Fruit fly (Drosophila melanogaster) whole organism, embryonic: Measurements from ENCODE around the gene shf.
A peak's percentile ranks its signal among the peaks of the same experiment; 100 is the strongest.

Source experiments
- Adf1 ChIP-seq: fragments of 200-800 bp; sonication (Bioruptor generic); IDR thresholded peaks from 2 replicates; pipeline ENCODE4 v1.3.6; 2022; ENCODE audit warnings: missing biosample characterization, missing genetic modification characterization
- CG11085 ChIP-seq: fragments of 200-800 bp; sonication (Bioruptor generic); IDR thresholded peaks from 2 replicates; pipeline ENCODE4 v1.3.6; 2022; ENCODE audit warnings: missing biosample characterization, missing genetic modification characterization
- CG11695 ChIP-seq: fragments of 200-800 bp; sonication (Bioruptor generic); IDR thresholded peaks from 3 replicates; pipeline ENCODE4 v1.3.6; 2022; ENCODE audit warnings: missing biosample characterization, missing genetic modification characterization
- CG11696 ChIP-seq: fragments of 200-800 bp; sonication (Bioruptor generic); IDR thresholded peaks from 2 replicates; pipeline ENCODE4 v1.3.6; 2022; ENCODE audit warnings: missing biosample characterization, missing genetic modification characterization
- CG12942 ChIP-seq: fragments of 200-800 bp; sonication (Bioruptor generic); optimal IDR thresholded peaks from 3 replicates; lab custom pipeline; 2016; ENCODE audit warnings: missing biosample characterization, missing genetic modification characterization
- CG15073 ChIP-seq: fragments of 200-800 bp; sonication (Bioruptor generic); optimal IDR thresholded peaks from 2 replicates; lab custom pipeline; 2016; ENCODE audit warnings: missing biosample characterization, missing genetic modification characterization
- CG15696 ChIP-seq: fragments of 200-800 bp; sonication (Bioruptor generic); optimal IDR thresholded peaks from 2 replicates; lab custom pipeline; 2019; ENCODE audit warnings: missing biosample characterization, mild to moderate bottlenecking, missing genetic modification characterization, moderate library complexity
- CG16779 ChIP-seq: fragments of 200-800 bp; sonication (Bioruptor generic); IDR thresholded peaks from 2 replicates; pipeline ENCODE4 v1.3.6; 2022; ENCODE audit warnings: missing biosample characterization, missing genetic modification characterization
- CG16863 ChIP-seq: fragments of 200-800 bp; sonication (Bioruptor generic); optimal IDR thresholded peaks from 3 replicates; lab custom pipeline; 2016; ENCODE audit warnings: missing biosample characterization, missing genetic modification characterization
- CG18619 ChIP-seq: fragments of 200-800 bp; sonication (Bioruptor generic); optimal IDR thresholded peaks from 3 replicates; lab custom pipeline; 2017; ENCODE audit warnings: missing biosample characterization, mild to moderate bottlenecking, missing genetic modification characterization
- CG2202 ChIP-seq: fragments of 200-800 bp; sonication (Bioruptor generic); optimal IDR thresholded peaks from 2 replicates; lab custom pipeline; 2018; ENCODE audit warnings: missing biosample characterization, mild to moderate bottlenecking, missing genetic modification characterization
- CG30020 ChIP-seq: fragments of 200-800 bp; optimal IDR thresholded peaks from 2 replicates; lab custom pipeline; 2019; ENCODE audit warnings: missing biosample characterization, mild to moderate bottlenecking, missing genetic modification characterization, moderate library complexity
- CG34224 ChIP-seq: fragments of 200-800 bp; sonication (Bioruptor generic); IDR thresholded peaks from 3 replicates; pipeline ENCODE4 v1.3.6; 2022; ENCODE audit warnings: missing biosample characterization, missing genetic modification characterization; ENCODE audit not compliant: partially characterized antibody
- CG4404 ChIP-seq: fragments of 200-800 bp; sonication (Bioruptor generic); IDR thresholded peaks from 2 replicates; pipeline ENCODE4 v1.3.6; 2022; ENCODE audit warnings: missing biosample characterization, missing genetic modification characterization
- CG5180 ChIP-seq: fragments of 200-800 bp; sonication (Bioruptor generic); optimal IDR thresholded peaks from 3 replicates; lab custom pipeline; 2017; ENCODE audit warnings: missing biosample characterization, missing genetic modification characterization, mild to moderate bottlenecking, moderate library complexity, missing genetic modification reagents
- CG6791 ChIP-seq: fragments of 200-800 bp; sonication (Bioruptor generic); IDR thresholded peaks from 3 replicates; pipeline ENCODE4 v1.3.6; 2022; ENCODE audit warnings: missing biosample characterization, missing genetic modification characterization; ENCODE audit not compliant: partially characterized antibody
- CG9727 ChIP-seq: fragments of 200-800 bp; sonication (Bioruptor generic); optimal IDR thresholded peaks from 3 replicates; lab custom pipeline; 2017; ENCODE audit warnings: missing biosample characterization, mild to moderate bottlenecking, missing genetic modification characterization
- Dad ChIP-seq: fragments of 200-800 bp; sonication (Bioruptor generic); optimal IDR thresholded peaks from 3 replicates; lab custom pipeline; 2016; ENCODE audit warnings: missing biosample characterization, missing genetic modification characterization
- ERR ChIP-seq: fragments of 200-800 bp; sonication (Bioruptor generic); optimal IDR thresholded peaks from 2 replicates; lab custom pipeline; 2016; ENCODE audit warnings: missing biosample characterization, missing genetic modification characterization
- Fer1 ChIP-seq: fragments of 200-800 bp; sonication (Bioruptor generic); optimal IDR thresholded peaks from 2 replicates; lab custom pipeline; 2017; ENCODE audit warnings: missing biosample characterization, mild to moderate bottlenecking, missing genetic modification characterization
- Gug ChIP-seq: fragments of 200-800 bp; sonication (Bioruptor generic); IDR thresholded peaks from 4 replicates; pipeline ENCODE4 v1.3.6; 2022; ENCODE audit warnings: missing biosample characterization, missing genetic modification characterization
- H2.0 ChIP-seq: fragments of 200-800 bp; sonication (Bioruptor generic); IDR thresholded peaks from 2 replicates; pipeline ENCODE4 v1.3.6; 2022; ENCODE audit warnings: missing biosample characterization, missing genetic modification characterization
- HLHmδ ChIP-seq: fragments of 200-800 bp; sonication (Bioruptor generic); optimal IDR thresholded peaks from 2 replicates; lab custom pipeline; 2018; ENCODE audit warnings: missing biosample characterization, mild to moderate bottlenecking, missing genetic modification characterization, moderate library complexity
- Hmx ChIP-seq: fragments of 200-800 bp; sonication (Bioruptor generic); optimal IDR thresholded peaks from 2 replicates; lab custom pipeline; 2016; ENCODE audit warnings: missing biosample characterization, missing genetic modification characterization
- Hr3 ChIP-seq: fragments of 200-800 bp; sonication (Bioruptor generic); optimal IDR thresholded peaks from 3 replicates; lab custom pipeline; 2016; ENCODE audit warnings: missing biosample characterization, missing genetic modification characterization
- Hr39 ChIP-seq: fragments of >200 bp; optimal IDR thresholded peaks from 2 replicates; lab custom pipeline; 2017
- Oaz ChIP-seq: fragments of 200-800 bp; sonication (Bioruptor generic); IDR thresholded peaks from 2 replicates; pipeline ENCODE4 v1.3.6; 2022; ENCODE audit warnings: missing biosample characterization, missing genetic modification characterization
- Pdp1 ChIP-seq, 2 experiments: fragments of 200-800 bp; sonication (Bioruptor generic); optimal IDR thresholded peaks; 3 replicates each; lab custom pipeline; 2016; ENCODE audit warnings: missing biosample characterization in 2 of 2, missing genetic modification characterization in 2 of 2, mild to moderate bottlenecking in 1 of 2, moderate library complexity in 1 of 2
- Scr ChIP-seq: fragments of 200-800 bp; sonication (Bioruptor generic); IDR thresholded peaks from 2 replicates; pipeline ENCODE4 v1.3.6; 2022; ENCODE audit warnings: missing biosample characterization, missing genetic modification characterization; ENCODE audit not compliant: partially characterized antibody
- Sin3A ChIP-seq: fragments of >200 bp; optimal IDR thresholded peaks from 2 replicates; lab custom pipeline; 2018
- Sry-δ ChIP-seq: fragments of 200-800 bp; sonication (Bioruptor generic); optimal IDR thresholded peaks from 2 replicates; lab custom pipeline; 2016; ENCODE audit warnings: missing biosample characterization, missing genetic modification characterization
- Usf ChIP-seq: fragments of 200-800 bp; sonication (Bioruptor generic); optimal IDR thresholded peaks from 2 replicates; lab custom pipeline; 2017; ENCODE audit warnings: missing genotype, missing biosample characterization, missing genetic modification characterization
- ewg ChIP-seq: fragments of 200-800 bp; sonication (Bioruptor generic); optimal IDR thresholded peaks from 3 replicates; lab custom pipeline; 2017; ENCODE audit warnings: mild to moderate bottlenecking, missing biosample characterization, missing genetic modification reagents, missing genetic modification characterization
- fd96Cb ChIP-seq: fragments of 200-800 bp; sonication (Bioruptor generic); optimal IDR thresholded peaks from 2 replicates; lab custom pipeline; 2018; ENCODE audit warnings: missing biosample characterization, mild to moderate bottlenecking, missing genetic modification characterization, moderate library complexity
- gcm2 ChIP-seq: fragments of 200-800 bp; sonication (Bioruptor generic); optimal IDR thresholded peaks from 2 replicates; lab custom pipeline; 2016; ENCODE audit warnings: missing biosample characterization, missing genetic modification characterization
- gem ChIP-seq: fragments of 200-800 bp; sonication (Bioruptor generic); optimal IDR thresholded peaks from 2 replicates; lab custom pipeline; 2019; ENCODE audit warnings: missing biosample characterization, mild to moderate bottlenecking, missing genetic modification characterization, moderate library complexity
- grau ChIP-seq: fragments of 200-800 bp; optimal IDR thresholded peaks from 3 replicates; lab custom pipeline; 2019; ENCODE audit warnings: missing biosample characterization, mild to moderate bottlenecking, missing genetic modification characterization, moderate library complexity
- ham ChIP-seq: fragments of 200-800 bp; sonication (Bioruptor generic); IDR thresholded peaks from 2 replicates; pipeline ENCODE4 v1.3.6; 2022; ENCODE audit warnings: missing biosample characterization, missing genetic modification characterization
- ind ChIP-seq: fragments of 200-800 bp; sonication (Bioruptor generic); optimal IDR thresholded peaks from 3 replicates; lab custom pipeline; 2016; ENCODE audit warnings: missing biosample characterization, missing genetic modification characterization
- kay ChIP-seq: fragments of 200-800 bp; sonication (Bioruptor generic); optimal IDR thresholded peaks from 2 replicates; lab custom pipeline; 2016; ENCODE audit warnings: missing biosample characterization, missing genetic modification characterization
- lab ChIP-seq: fragments of 200-800 bp; sonication (Bioruptor generic); optimal IDR thresholded peaks from 3 replicates; lab custom pipeline; 2017; ENCODE audit warnings: missing biosample characterization, missing genetic modification characterization, mild to moderate bottlenecking, moderate library complexity, missing genetic modification reagents
- lmd ChIP-seq: fragments of 200-800 bp; sonication (Bioruptor generic); IDR thresholded peaks from 2 replicates; pipeline ENCODE4 v1.3.6; 2022; ENCODE audit warnings: missing biosample characterization, missing genetic modification characterization
- lola ChIP-seq, 3 experiments: fragments of >200 bp in 2 of 3; fragments of 200-800 bp in 1 of 3; sonication (Bioruptor generic) in 1 of 3; optimal IDR thresholded peaks; 2 replicates each; lab custom pipeline; 2017 to 2019; ENCODE audit warnings: missing biosample characterization in 3 of 3, missing genetic modification characterization in 3 of 3, mild to moderate bottlenecking in 1 of 3, moderate library complexity in 1 of 3
- phol ChIP-seq: fragments of 200-800 bp; sonication (Bioruptor generic); optimal IDR thresholded peaks from 3 replicates; lab custom pipeline; 2018; ENCODE audit warnings: missing biosample characterization, mild to moderate bottlenecking, missing genetic modification characterization, moderate library complexity
- ro ChIP-seq: fragments of 200-800 bp; sonication (Bioruptor generic); IDR thresholded peaks from 2 replicates; pipeline ENCODE4 v1.3.6; 2022; ENCODE audit warnings: missing biosample characterization, missing genetic modification characterization
- stc ChIP-seq: fragments of 200-800 bp; sonication (Bioruptor generic); IDR thresholded peaks from 2 replicates; pipeline ENCODE4 v1.3.6; 2022; ENCODE audit warnings: missing biosample characterization, missing genetic modification characterization
- tio ChIP-seq: fragments of 200-800 bp; sonication (Bioruptor generic); optimal IDR thresholded peaks from 2 replicates; lab custom pipeline; 2017; ENCODE audit warnings: missing biosample characterization, missing genetic modification characterization, inconsistent platforms
- unpg ChIP-seq: fragments of 200-800 bp; sonication (Bioruptor generic); optimal IDR thresholded peaks from 3 replicates; lab custom pipeline; 2018; ENCODE audit warnings: missing biosample characterization, mild to moderate bottlenecking, missing genetic modification characterization, moderate library complexity
- vnd ChIP-seq: fragments of 200-800 bp; sonication (Bioruptor generic); IDR thresholded peaks from 3 replicates; pipeline ENCODE4 v1.3.6; 2022; ENCODE audit warnings: missing biosample characterization, missing genetic modification characterization; ENCODE audit not compliant: partially characterized antibody
- vvl ChIP-seq: fragments of 200-800 bp; sonication (Bioruptor generic); IDR thresholded peaks from 2 replicates; pipeline ENCODE4 v1.3.6; 2022; ENCODE audit warnings: missing biosample characterization, missing genetic modification characterization
- z ChIP-seq: fragments of 200-800 bp; sonication (Bioruptor generic); IDR thresholded peaks from 3 replicates; pipeline ENCODE4 v1.3.6; 2022; ENCODE audit warnings: missing biosample characterization, missing genetic modification characterization
- zen ChIP-seq: fragments of 200-800 bp; sonication (Bioruptor generic); optimal IDR thresholded peaks from 3 replicates; lab custom pipeline; 2018; ENCODE audit warnings: missing biosample characterization, mild to moderate bottlenecking, missing genetic modification characterization, moderate library complexity

Gene shf

DNA sequence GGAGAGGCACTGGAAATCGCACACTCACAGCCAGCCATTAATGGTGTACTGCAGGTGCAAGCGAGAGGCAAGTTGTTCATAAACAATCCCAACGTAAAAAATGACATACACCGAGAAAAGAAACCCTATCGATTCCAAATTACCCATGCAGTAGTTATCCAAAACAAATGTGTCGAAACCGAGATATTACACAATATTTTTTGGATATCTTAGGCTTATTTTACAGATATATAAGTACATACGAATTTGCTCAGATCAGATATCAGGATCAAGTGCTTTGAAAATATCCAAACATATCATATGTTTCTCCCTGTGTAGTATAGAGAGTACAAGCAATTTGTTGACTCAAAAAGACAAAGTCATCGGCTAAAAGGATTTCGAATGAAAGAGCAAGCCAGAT, 2.1 kb downstream of the shf start (continued):
- TF ChIP-seq fd96Cb (tag; lab: Kevin White, UChicago) = peak; percentile 32
- TF ChIP-seq ro = no peak
- TF ChIP-seq kay (GFP tag; lab: Kevin White, UChicago) = no peak
- no peak for TF ChIP-seq z (GFP tag; lab: Robert Waterston, UW)
- no peak for TF ChIP-seq CG5180 (GFP tag; lab: Kevin White, UChicago)
- TF ChIP-seq Adf1 = no peak
- TF ChIP-seq unpg (GFP tag; lab: Kevin White, UChicago) = no peak
- TF ChIP-seq vnd = no peak
- no peak for TF ChIP-seq vvl
- TF ChIP-seq lola (GFP tag; optimal IDR thresholded peaks at IDR 0.05; lab: Kevin White, UChicago) = peak in 1 of 3 experiments; percentile 42
- peak; percentile 24 for TF ChIP-seq zen (tag; lab: Kevin White, UChicago)
- no peak for TF ChIP-seq Hr3 (GFP tag; lab: Kevin White, UChicago)
- TF ChIP-seq Hmx (GFP tag; lab: Kevin White, UChicago) = no peak
- no peak for TF ChIP-seq CG11696 (GFP tag; lab: Robert Waterston, UW)
- TF ChIP-seq CG16779 (GFP tag; lab: Robert Waterston, UW) = no peak
- TF ChIP-seq CG30020 (tag; lab: Kevin White, UChicago) = no peak
- no peak for TF ChIP-seq CG34224 (GFP tag; lab: Robert Waterston, UW)
- TF ChIP-seq H2.0 (GFP tag; lab: Robert Waterston, UW) = no peak
- no peak for TF ChIP-seq gcm2 (GFP tag; lab: Kevin White, UChicago)
- TF ChIP-seq Sin3A (lab: Kevin White, UChicago) = no peak
- no peak for TF ChIP-seq Hr39 (lab: Kevin White, UChicago)
- TF ChIP-seq CG18619 (GFP tag; lab: Kevin White, UChicago) = no peak
- TF ChIP-seq gem (tag; lab: Kevin White, UChicago) = peak; percentile 50
- TF ChIP-seq Scr (GFP tag; lab: Robert Waterston, UW) = no peak
- TF ChIP-seq CG15073 (GFP tag; lab: Kevin White, UChicago) = no peak
- TF ChIP-seq tio (GFP tag; lab: Kevin White, UChicago) = no peak
- no peak for TF ChIP-seq ERR (GFP tag; lab: Kevin White, UChicago)
- no peak for TF ChIP-seq CG11085 (GFP tag; lab: Robert Waterston, UW)
- no peak for TF ChIP-seq ind (GFP tag; lab: Kevin White, UChicago)
- TF ChIP-seq ham = no peak
- no peak for TF ChIP-seq lab (GFP tag; lab: Kevin White, UChicago)
- peak; percentile 29 for TF ChIP-seq CG9727 (GFP tag; lab: Kevin White, UChicago)
- TF ChIP-seq CG12942 (GFP tag; lab: Kevin White, UChicago) = no peak
- TF ChIP-seq HLHmδ (GFP tag; lab: Kevin White, UChicago) = no peak
- no peak for TF ChIP-seq Sry-δ (GFP tag; lab: Kevin White, UChicago)
- TF ChIP-seq CG16863 (GFP tag; lab: Kevin White, UChicago) = no peak
- no peak for TF ChIP-seq lmd
- TF ChIP-seq Gug (GFP tag; lab: Robert Waterston, UW) = no peak
- no peak for TF ChIP-seq ewg
- no peak for TF ChIP-seq Pdp1 (GFP tag; optimal IDR thresholded peaks at IDR 0.05; lab: Kevin White, UChicago)
- no peak for TF ChIP-seq Oaz (GFP tag; lab: Robert Waterston, UW)
- no peak for TF ChIP-seq Fer1 (GFP tag; lab: Kevin White, UChicago)
- no peak for TF ChIP-seq Dad
- TF ChIP-seq CG11695 (GFP tag; lab: Robert Waterston, UW) = no peak
- TF ChIP-seq CG6791 (GFP tag; lab: Robert Waterston, UW) = no peak
- TF ChIP-seq CG2202 (tag; lab: Kevin White, UChicago) = no peak
- peak; percentile 35; the same call in 1 of the 2 replicates for TF ChIP-seq CG4404 (GFP tag; lab: Robert Waterston, UW)
- TF ChIP-seq stc (GFP tag; lab: Robert Waterston, UW) = no peak
- no peak for TF ChIP-seq grau
- TF ChIP-seq phol (tag; lab: Kevin White, UChicago) = peak; percentile 42
- TF ChIP-seq Usf (GFP tag; lab: Kevin White, UChicago) = no peak
- peak; percentile 57 for TF ChIP-seq CG15696 (tag; lab: Kevin White, UChicago)
